Fruit fly (Drosophila melanogaster) whole organism, embryonic: ENCODE measurements around the gene GstZ1.

Experiments used
- ATbp ChIP-seq: fragments of 200-800 bp; sonication (Bioruptor generic); optimal IDR thresholded peaks from 2 replicates; lab custom pipeline; 2017; ENCODE audit warnings: missing biosample characterization, mild to moderate bottlenecking, missing genetic modification characterization, missing genetic modification reagents
- Adf1 ChIP-seq: fragments of 200-800 bp; sonication (Bioruptor generic); IDR thresholded peaks from 2 replicates; pipeline ENCODE4 v1.3.6; 2022; ENCODE audit warnings: missing biosample characterization, missing genetic modification characterization
- Aef1 ChIP-seq: fragments of 200-800 bp; sonication (Bioruptor generic); IDR thresholded peaks from 3 replicates; pipeline ENCODE4 v1.3.6; 2022; ENCODE audit warnings: missing biosample characterization, missing genetic modification characterization
- CG1024 ChIP-seq: fragments of 200-800 bp; sonication (Bioruptor generic); IDR thresholded peaks from 2 replicates; pipeline ENCODE4 v1.3.6; 2022; ENCODE audit warnings: missing biosample characterization, missing genetic modification characterization
- CG10267 ChIP-seq: fragments of 200-800 bp; sonication (Bioruptor generic); optimal IDR thresholded peaks from 2 replicates; lab custom pipeline; 2018; ENCODE audit warnings: missing biosample characterization, mild to moderate bottlenecking, missing genetic modification characterization, moderate library complexity
- CG10654 ChIP-seq: fragments of 200-800 bp; sonication (Bioruptor generic); optimal IDR thresholded peaks from 2 replicates; lab custom pipeline; 2016; ENCODE audit warnings: missing biosample characterization, missing genetic modification characterization
- CG14014 ChIP-seq: fragments of 200-800 bp; sonication (Bioruptor generic); IDR thresholded peaks from 2 replicates; pipeline ENCODE4 v1.3.6; 2022; ENCODE audit warnings: missing biosample characterization, missing genetic modification characterization
- CG17186 ChIP-seq: fragments of 200-800 bp; sonication (Bioruptor generic); optimal IDR thresholded peaks from 3 replicates; lab custom pipeline; 2017; ENCODE audit warnings: missing biosample characterization, missing genetic modification reagents, missing genetic modification characterization
- CG17361 ChIP-seq: fragments of 200-800 bp; sonication (Bioruptor generic); IDR thresholded peaks from 3 replicates; pipeline ENCODE4 v1.3.6; 2022; ENCODE audit warnings: missing biosample characterization, missing genetic modification characterization
- CG32532 ChIP-seq: fragments of 200-800 bp; sonication (Bioruptor generic); IDR thresholded peaks from 2 replicates; pipeline ENCODE4 v1.3.6; 2022; ENCODE audit warnings: missing biosample characterization, missing genetic modification characterization
- CG4360 ChIP-seq: fragments of 200-800 bp; sonication (Bioruptor generic); IDR thresholded peaks from 2 replicates; pipeline ENCODE4 v1.3.6; 2022; ENCODE audit warnings: missing biosample characterization, missing genetic modification characterization
- CG7556 ChIP-seq: fragments of 200-800 bp; sonication (Bioruptor generic); optimal IDR thresholded peaks from 2 replicates; lab custom pipeline; 2017; ENCODE audit warnings: missing biosample characterization, mild to moderate bottlenecking, missing genetic modification characterization
- CG7745 ChIP-seq: fragments of 200-800 bp; sonication (Bioruptor generic); optimal IDR thresholded peaks from 2 replicates; lab custom pipeline; 2018; ENCODE audit warnings: missing biosample characterization, mild to moderate bottlenecking, missing genetic modification characterization, moderate library complexity
- CG8290 ChIP-seq, 3 experiments: fragments of 200-800 bp; sonication (Bioruptor generic); optimal IDR thresholded peaks; 2 replicates each; lab custom pipeline; 2016 to 2019; ENCODE audit warnings: missing biosample characterization in 3 of 3, missing genetic modification characterization in 3 of 3, mild to moderate bottlenecking in 2 of 3, moderate library complexity in 1 of 3
- CG8478 ChIP-seq: fragments of >200 bp; optimal IDR thresholded peaks from 2 replicates; lab custom pipeline; 2018
- CTCF ChIP-seq: fragments of 200-800 bp; sonication (Bioruptor generic); optimal IDR thresholded peaks from 2 replicates; lab custom pipeline; 2017; ENCODE audit warnings: missing biosample characterization, mild to moderate bottlenecking, missing genetic modification characterization, moderate library complexity
- Dfd ChIP-seq, 2 experiments: fragments of >200 bp; optimal IDR thresholded peaks; 2 replicates each; lab custom pipeline; 2017; ENCODE audit warnings: missing biosample characterization in 2 of 2, missing genetic modification characterization in 2 of 2
- Eip74EF ChIP-seq, 2 experiments: fragments of 200-800 bp in 1 of 2; fragments of >200 bp in 1 of 2; sonication (Bioruptor generic) in 1 of 2; optimal IDR thresholded peaks; 2 replicates each; lab custom pipeline; 2017 to 2019; ENCODE audit warnings: missing biosample characterization in 2 of 2, missing genetic modification characterization in 2 of 2, mild to moderate bottlenecking in 1 of 2, moderate library complexity in 1 of 2
- GATAe ChIP-seq: fragments of 200-800 bp; sonication (Bioruptor generic); conservative IDR thresholded peaks from 2 replicates; pipeline ENCODE4 v1.3.6; 2022; ENCODE audit warnings: missing biosample characterization, missing genetic modification characterization
- H2.0 ChIP-seq: fragments of 200-800 bp; sonication (Bioruptor generic); IDR thresholded peaks from 2 replicates; pipeline ENCODE4 v1.3.6; 2022; ENCODE audit warnings: missing biosample characterization, missing genetic modification characterization
- HLH54F ChIP-seq: fragments of 200-800 bp; sonication (Bioruptor generic); optimal IDR thresholded peaks from 3 replicates; lab custom pipeline; 2016; ENCODE audit warnings: missing biosample characterization, missing genetic modification characterization
- Hr3 ChIP-seq: fragments of 200-800 bp; sonication (Bioruptor generic); optimal IDR thresholded peaks from 3 replicates; lab custom pipeline; 2016; ENCODE audit warnings: missing biosample characterization, missing genetic modification characterization
- Mes4 ChIP-seq: fragments of 200-800 bp; sonication (Bioruptor generic); optimal IDR thresholded peaks from 2 replicates; lab custom pipeline; 2016; ENCODE audit warnings: missing biosample characterization, missing genetic modification characterization
- Myb ChIP-seq: fragments of 200-800 bp; sonication (Bioruptor generic); optimal IDR thresholded peaks from 2 replicates; lab custom pipeline; 2016; ENCODE audit warnings: missing biosample characterization, missing genetic modification characterization
- NfI ChIP-seq: fragments of 200-800 bp; sonication (Bioruptor generic); optimal IDR thresholded peaks from 3 replicates; lab custom pipeline; 2018; ENCODE audit warnings: missing biosample characterization, mild to moderate bottlenecking, missing genetic modification characterization, moderate library complexity
- Ravus ChIP-seq: fragments of 200-800 bp; sonication (Bioruptor generic); IDR thresholded peaks from 2 replicates; pipeline ENCODE4 v1.3.6; 2022; ENCODE audit warnings: missing biosample characterization, missing genetic modification characterization
- Spps ChIP-seq: fragments of 200-800 bp; sonication (Bioruptor generic); optimal IDR thresholded peaks from 2 replicates; lab custom pipeline; 2018; ENCODE audit warnings: missing biosample characterization, mild to moderate bottlenecking, missing genetic modification characterization
- Ssrp ChIP-seq: fragments of 200-800 bp; sonication (Bioruptor generic); optimal IDR thresholded peaks from 2 replicates; lab custom pipeline; 2018; ENCODE audit warnings: missing biosample characterization, mild to moderate bottlenecking, missing genetic modification characterization, moderate library complexity
- aop ChIP-seq: fragments of 200-800 bp; sonication (Bioruptor generic); IDR thresholded peaks from 2 replicates; pipeline ENCODE4 v1.3.6; 2022; ENCODE audit warnings: missing biosample characterization, missing genetic modification characterization
- btn ChIP-seq: fragments of 200-800 bp; sonication (Bioruptor generic); optimal IDR thresholded peaks from 2 replicates; lab custom pipeline; 2016; ENCODE audit warnings: missing biosample characterization, missing genetic modification characterization
- chinmo ChIP-seq: fragments of 200-800 bp; sonication (Bioruptor generic); IDR thresholded peaks from 4 replicates; pipeline ENCODE4 v1.3.6; 2022; ENCODE audit warnings: missing biosample characterization, missing genetic modification characterization; ENCODE audit not compliant: partially characterized antibody
- crp ChIP-seq, 2 experiments: fragments of 200-800 bp; sonication (Bioruptor generic); optimal IDR thresholded peaks; 2 replicates in 1 of 2; 3 replicates in 1 of 2; lab custom pipeline; 2017; ENCODE audit warnings: missing biosample characterization in 2 of 2, missing genetic modification characterization in 2 of 2, mild to moderate bottlenecking in 1 of 2, moderate library complexity in 1 of 2
- danr ChIP-seq: fragments of 200-800 bp; sonication (Bioruptor generic); IDR thresholded peaks from 2 replicates; pipeline ENCODE4 v1.3.6; 2022; ENCODE audit warnings: missing biosample characterization, missing genetic modification characterization
- dmrt11E ChIP-seq: fragments of 200-800 bp; sonication (Bioruptor generic); optimal IDR thresholded peaks from 3 replicates; lab custom pipeline; 2018; ENCODE audit warnings: missing biosample characterization, mild to moderate bottlenecking, missing genetic modification characterization, moderate library complexity
- dpn ChIP-seq, 2 experiments: fragments of 200-800 bp; sonication (Bioruptor generic); optimal IDR thresholded peaks; 3 replicates each; lab custom pipeline; 2016; ENCODE audit warnings: missing biosample characterization in 2 of 2, missing genetic modification characterization in 2 of 2
- dysf ChIP-seq: fragments of 200-800 bp; sonication (Bioruptor generic); IDR thresholded peaks from 3 replicates; pipeline ENCODE4 v1.3.6; 2022; ENCODE audit warnings: missing biosample characterization, missing genetic modification characterization
- gcm ChIP-seq: fragments of 200-800 bp; sonication (Bioruptor generic); optimal IDR thresholded peaks from 2 replicates; lab custom pipeline; 2019; ENCODE audit warnings: missing biosample characterization, mild to moderate bottlenecking, missing genetic modification characterization, moderate library complexity
- maf-S ChIP-seq: fragments of 200-800 bp; sonication (Bioruptor generic); optimal IDR thresholded peaks from 2 replicates; lab custom pipeline; 2016; ENCODE audit warnings: missing biosample characterization, missing genetic modification characterization
- nmo ChIP-seq: fragments of 200-800 bp; sonication (Bioruptor generic); optimal IDR thresholded peaks from 2 replicates; lab custom pipeline; 2018; ENCODE audit warnings: missing biosample characterization, mild to moderate bottlenecking, missing genetic modification characterization, moderate library complexity
- pfk ChIP-seq: fragments of 200-800 bp; sonication (Bioruptor generic); optimal IDR thresholded peaks from 2 replicates; lab custom pipeline; 2018; ENCODE audit warnings: missing biosample characterization, mild to moderate bottlenecking, missing genetic modification characterization, moderate library complexity
- ro ChIP-seq: fragments of 200-800 bp; sonication (Bioruptor generic); IDR thresholded peaks from 2 replicates; pipeline ENCODE4 v1.3.6; 2022; ENCODE audit warnings: missing biosample characterization, missing genetic modification characterization
- schlank ChIP-seq: fragments of 200-800 bp; sonication (Bioruptor generic); optimal IDR thresholded peaks from 2 replicates; lab custom pipeline; 2018; ENCODE audit warnings: missing biosample characterization, mild to moderate bottlenecking, missing genetic modification characterization
- sisA ChIP-seq: fragments of 200-800 bp; sonication (Bioruptor generic); IDR thresholded peaks from 2 replicates; pipeline ENCODE4 v1.3.6; 2022; ENCODE audit warnings: missing biosample characterization, missing genetic modification characterization
- slou ChIP-seq: fragments of 200-800 bp; sonication (Bioruptor generic); optimal IDR thresholded peaks from 3 replicates; lab custom pipeline; 2016; ENCODE audit warnings: missing biosample characterization, missing genetic modification characterization
- so ChIP-seq: fragments of 200-800 bp; sonication (Bioruptor generic); IDR thresholded peaks from 3 replicates; pipeline ENCODE4 v1.3.6; 2022; ENCODE audit warnings: missing biosample characterization, missing genetic modification characterization
- tap ChIP-seq: fragments of 200-800 bp; optimal IDR thresholded peaks from 3 replicates; lab custom pipeline; 2019; ENCODE audit warnings: missing biosample characterization, mild to moderate bottlenecking, missing genetic modification characterization, moderate library complexity
- tio ChIP-seq: fragments of 200-800 bp; sonication (Bioruptor generic); optimal IDR thresholded peaks from 2 replicates; lab custom pipeline; 2017; ENCODE audit warnings: missing biosample characterization, missing genetic modification characterization, inconsistent platforms
- trh ChIP-seq: fragments of 200-800 bp; sonication (Bioruptor generic); optimal IDR thresholded peaks from 2 replicates; lab custom pipeline; 2016; ENCODE audit warnings: missing biosample characterization, missing genetic modification characterization
- tx ChIP-seq: fragments of 200-800 bp; sonication (Bioruptor generic); optimal IDR thresholded peaks from 2 replicates; lab custom pipeline; 2016; ENCODE audit warnings: missing biosample characterization, missing genetic modification characterization
- usp ChIP-seq: fragments of >200 bp; optimal IDR thresholded peaks from 2 replicates; lab custom pipeline; 2017; ENCODE audit warnings: missing biosample characterization, missing genetic modification characterization
- zfh1 ChIP-seq: fragments of 200-800 bp; sonication (Bioruptor generic); IDR thresholded peaks from 3 replicates; pipeline ENCODE4 v1.3.6; 2022; ENCODE audit warnings: missing biosample characterization, missing genetic modification characterization

The GstZ1 gene

dm6 chr3R:9436358-9436972, 19.9 kb downstream of the GstZ1 start (continued):
- TF ChIP-seq usp (no peak), ro (GFP tag; lab: Robert Waterston, UW) (no peak), Dfd (GFP tag; optimal IDR thresholded peaks at IDR 0.05; lab: Kevin White, UChicago) (peak in 1 of 2 experiments; percentile 21), ATbp (GFP tag; lab: Kevin White, UChicago) (no peak), CG7556 (no peak), schlank (tag; lab: Kevin White, UChicago) (no peak), trh (no peak), CG7745 (tag; lab: Kevin White, UChicago) (no peak), dpn (GFP tag; optimal IDR thresholded peaks at IDR 0.05; lab: Kevin White, UChicago) (no peak), CG17186 (GFP tag; lab: Kevin White, UChicago) (no peak), Adf1 (GFP tag; lab: Robert Waterston, UW) (peak; percentile 21; the same call in 1 of the 2 replicates), Ssrp (tag; lab: Kevin White, UChicago) (no peak), maf-S (GFP tag; lab: Kevin White, UChicago) (no peak), NfI (GFP tag; lab: Kevin White, UChicago) (peak; percentile 6), dmrt11E (tag; lab: Kevin White, UChicago) (no peak), gcm (peak; percentile 12), btn (GFP tag; lab: Kevin White, UChicago) (no peak), CG1024 (GFP tag; lab: Robert Waterston, UW) (no peak), pfk (GFP tag; lab: Kevin White, UChicago) (no peak), CTCF (GFP tag; lab: Kevin White, UChicago) (no peak), chinmo (peak; percentile 99), sisA (no peak), CG4360 (no peak), CG10654 (GFP tag; lab: Kevin White, UChicago) (no peak), tap (no peak), HLH54F (no peak), CG8290 (GFP tag; optimal IDR thresholded peaks at IDR 0.05; lab: Kevin White, UChicago) (no peak), CG8290 (tag; optimal IDR thresholded peaks at IDR 0.05; lab: Kevin White, UChicago) (peak in 1 of 2 experiments; percentile 15), zfh1 (GFP tag; lab: Robert Waterston, UW) (0 out of 3 replicates have a peak, but pooled peaks have one; percentile 15), dysf (GFP tag; lab: Robert Waterston, UW) (no peak), CG14014 (peak; percentile 9; the same call in 1 of the 2 replicates), tio (GFP tag; lab: Kevin White, UChicago) (no peak), nmo (no peak), Mes4 (GFP tag; lab: Kevin White, UChicago) (no peak), GATAe (GFP tag; lab: Robert Waterston, UW) (0 out of 2 replicates have a peak, but pooled peaks have one; percentile 29), Eip74EF (GFP tag; optimal IDR thresholded peaks at IDR 0.05; lab: Kevin White, UChicago) (peak in 1 of 2 experiments; percentile 62), Spps (no peak), aop (no peak), H2.0 (GFP tag; lab: Robert Waterston, UW) (0 out of 2 replicates have a peak, but pooled peaks have one; percentile 10), CG17361 (GFP tag; lab: Robert Waterston, UW) (no peak), CG32532 (GFP tag; lab: Robert Waterston, UW) (peak; percentile 50; the same call in 1 of the 2 replicates), tx (GFP tag; lab: Kevin White, UChicago) (no peak), Aef1 (GFP tag; lab: Robert Waterston, UW) (no peak), CG10267 (tag; lab: Kevin White, UChicago) (no peak), slou (GFP tag; lab: Kevin White, UChicago) (no peak), Myb (GFP tag; lab: Kevin White, UChicago) (no peak), Hr3 (GFP tag; lab: Kevin White, UChicago) (no peak), crp (GFP tag; optimal IDR thresholded peaks at IDR 0.05; lab: Kevin White, UChicago) (no peak), Ravus (GFP tag; lab: Robert Waterston, UW) (no peak; the same call in 1 of the 2 replicates), CG8478 (lab: Kevin White, UChicago) (no peak), danr (GFP tag; lab: Robert Waterston, UW) (no peak), so (GFP tag; lab: Robert Waterston, UW) (peak; percentile 57; the same call in 2 of the 3 replicates)
